Worm (Caenorhabditis elegans) whole organism, L4 larva: ENCODE measurements around the gene C47E8.11.

Source experiments
- D1046.2 ChIP-seq: fragments of 200-800 bp; sonication (Bioruptor generic); IDR thresholded peaks from 2 replicates; pipeline ENCODE4 v1.3.6; 2022; ENCODE audit warnings: missing genetic modification characterization, missing compliant biosample characterization
- F26F4.8 ChIP-seq: fragments of 200-800 bp; sonication (Bioruptor generic); conservative IDR thresholded peaks from 2 replicates; pipeline ENCODE4 v1.3.6; 2022; ENCODE audit warnings: missing genetic modification characterization, missing compliant biosample characterization
- F44E2.7 ChIP-seq: fragments of 200-800 bp; sonication (Bioruptor generic); IDR thresholded peaks from 2 replicates; pipeline ENCODE4 v2.1.2; 2022; ENCODE audit warnings: missing genetic modification characterization, missing compliant biosample characterization
- R02D3.7 ChIP-seq: fragments of 150-350 bp; sonication (generic microtip); optimal IDR thresholded peaks from 3 replicates; lab custom pipeline; 2014; ENCODE audit warnings: missing biosample characterization, missing genetic modification characterization
- T20F7.1 ChIP-seq: fragments of 200-800 bp; sonication (Bioruptor generic); optimal IDR thresholded peaks from 2 replicates; lab custom pipeline; 2018; ENCODE audit warnings: mild to moderate bottlenecking, missing genetic modification characterization, missing compliant biosample characterization
- T26A8.4 ChIP-seq: fragments of 200-800 bp; sonication (Bioruptor generic); IDR thresholded peaks from 2 replicates; pipeline ENCODE4 v1.3.6; 2022; ENCODE audit warnings: missing genetic modification characterization, missing compliant biosample characterization
- aha-1 ChIP-seq: fragments of 150-350 bp; peaks from one replicate; lab custom pipeline; 2014; ENCODE audit warnings: missing biosample characterization, missing genetic modification characterization
- ama-1 ChIP-seq: fragments of 150-350 bp; optimal IDR thresholded peaks from 2 replicates; lab custom pipeline; 2014; ENCODE audit warnings: inconsistent platforms, mixed read lengths
- attf-4 ChIP-seq: sonication (generic microtip); optimal IDR thresholded peaks from 3 replicates; lab custom pipeline; 2017; ENCODE audit warnings: missing biosample characterization, missing genetic modification characterization
- ceh-20 ChIP-seq: fragments of 200-800 bp; sonication (Bioruptor generic); IDR thresholded peaks from 2 replicates; pipeline ENCODE4 v1.3.6; 2022; ENCODE audit warnings: missing genetic modification reagents, missing genetic modification characterization, missing compliant biosample characterization
- ceh-28 ChIP-seq: fragments of 150-350 bp; optimal IDR thresholded peaks from 2 replicates; lab custom pipeline; 2014; ENCODE audit warnings: missing biosample characterization, missing genetic modification reagents, missing genetic modification characterization
- ceh-32 ChIP-seq: sonication (generic microtip); optimal IDR thresholded peaks from 2 replicates; lab custom pipeline; 2016; ENCODE audit warnings: mild to moderate bottlenecking, missing genetic modification characterization, missing compliant biosample characterization; ENCODE audit not compliant: poor library complexity
- ceh-44 ChIP-seq: fragments of 200-800 bp; sonication (Bioruptor generic); IDR thresholded peaks from 2 replicates; pipeline ENCODE4 v1.3.6; 2022; ENCODE audit warnings: missing genetic modification reagents, missing genetic modification characterization, missing compliant biosample characterization
- ceh-62 ChIP-seq: sonication (generic microtip); optimal IDR thresholded peaks from 2 replicates; lab custom pipeline; 2017; ENCODE audit warnings: missing biosample characterization, missing genetic modification characterization
- ces-1 ChIP-seq: fragments of 150-350 bp; sonication (generic microtip); optimal IDR thresholded peaks from 4 replicates; lab custom pipeline; 2014; ENCODE audit warnings: missing biosample characterization, missing genetic modification reagents, missing genetic modification characterization
- ctbp-1 ChIP-seq: fragments of 200-800 bp; sonication (Bioruptor generic); IDR thresholded peaks from 2 replicates; pipeline ENCODE4 v1.3.6; 2022; ENCODE audit warnings: missing genetic modification reagents, missing genetic modification characterization, missing compliant biosample characterization
- daf-12 ChIP-seq: fragments of 150-350 bp; optimal IDR thresholded peaks from 2 replicates; lab custom pipeline; 2014; ENCODE audit warnings: missing biosample characterization, missing genetic modification reagents, missing genetic modification characterization
- daf-19 ChIP-seq: fragments of 200-800 bp; sonication (Bioruptor generic); conservative IDR thresholded peaks from 2 replicates; pipeline ENCODE4 v1.3.6; 2022; ENCODE audit warnings: missing genetic modification characterization, missing compliant biosample characterization
- daf-8 ChIP-seq: fragments of 200-800 bp; sonication (Bioruptor generic); IDR thresholded peaks from 2 replicates; pipeline ENCODE4 v1.3.6; 2022; ENCODE audit warnings: missing genetic modification characterization, missing compliant biosample characterization
- dmd-8 ChIP-seq: fragments of 200-800 bp; sonication (Bioruptor generic); IDR thresholded peaks from 2 replicates; pipeline ENCODE4 v1.3.6; 2022; ENCODE audit warnings: missing genetic modification characterization, missing compliant biosample characterization
- dpl-1 ChIP-seq: fragments of 150-350 bp; optimal IDR thresholded peaks from 2 replicates; lab custom pipeline; 2014; ENCODE audit warnings: missing biosample characterization, missing genetic modification reagents, missing genetic modification characterization
- egl-43 ChIP-seq: fragments of 200-800 bp; sonication (Bioruptor generic); IDR thresholded peaks from 2 replicates; pipeline ENCODE4 v1.3.6; 2022; ENCODE audit warnings: missing genetic modification reagents, missing genetic modification characterization, missing compliant biosample characterization
- gei-8 ChIP-seq: fragments of 200-800 bp; sonication (Bioruptor generic); optimal IDR thresholded peaks from 2 replicates; lab custom pipeline; 2018; ENCODE audit warnings: mild to moderate bottlenecking, missing genetic modification characterization, missing compliant biosample characterization
- hlh-11 ChIP-seq: fragments of 200-800 bp; sonication (Bioruptor generic); optimal IDR thresholded peaks from 2 replicates; lab custom pipeline; 2018; ENCODE audit warnings: mild to moderate bottlenecking, missing genetic modification characterization, missing compliant biosample characterization
- hmg-1.1 ChIP-seq: fragments of 200-800 bp; sonication (Bioruptor generic); IDR thresholded peaks from 2 replicates; pipeline ENCODE4 v1.3.6; 2022; ENCODE audit warnings: missing genetic modification reagents, missing genetic modification characterization, missing compliant biosample characterization
- jun-1 ChIP-seq: fragments of 150-350 bp; optimal IDR thresholded peaks from 2 replicates; lab custom pipeline; 2014; ENCODE audit warnings: missing biosample characterization, missing genetic modification reagents, missing genetic modification characterization
- lim-7 ChIP-seq: fragments of 200-800 bp; sonication (Bioruptor generic); IDR thresholded peaks from 2 replicates; pipeline ENCODE4 v1.3.6; 2022; ENCODE audit warnings: missing genetic modification characterization, missing compliant biosample characterization
- lin-1 ChIP-seq: fragments of 200-800 bp; sonication (Bioruptor generic); IDR thresholded peaks from 2 replicates; pipeline ENCODE4 v1.3.6; 2022; ENCODE audit warnings: missing genetic modification reagents, missing genetic modification characterization, missing compliant biosample characterization
- lin-13 ChIP-seq: fragments of 150-350 bp; optimal IDR thresholded peaks from 2 replicates; lab custom pipeline; 2014; ENCODE audit warnings: missing biosample characterization, missing genetic modification reagents, missing genetic modification characterization
- lin-38 ChIP-seq: fragments of 200-800 bp; sonication (Bioruptor generic); IDR thresholded peaks from 2 replicates; pipeline ENCODE4 v1.3.6; 2022; ENCODE audit warnings: missing genetic modification reagents, missing genetic modification characterization, missing compliant biosample characterization
- madf-5 ChIP-seq, 2 experiments: fragments of 200-800 bp; sonication (Bioruptor generic); IDR thresholded peaks; 2 replicates each; pipeline ENCODE4 v1.3.6; 2022; ENCODE audit warnings: missing compliant biosample characterization in 2 of 2, missing genetic modification characterization in 2 of 2
- mdt-29 ChIP-seq: fragments of 200-800 bp; sonication (Bioruptor generic); IDR thresholded peaks from 2 replicates; pipeline ENCODE4 v1.3.6; 2022; ENCODE audit warnings: missing genetic modification reagents, missing genetic modification characterization, missing compliant biosample characterization
- mxl-2 ChIP-seq: fragments of 200-800 bp; sonication (Bioruptor generic); conservative IDR thresholded peaks from 2 replicates; pipeline ENCODE4 v1.3.6; 2022; ENCODE audit warnings: missing genetic modification reagents, missing genetic modification characterization, missing compliant biosample characterization
- mxl-3 ChIP-seq: fragments of 200-800 bp; sonication (Bioruptor generic); optimal IDR thresholded peaks from 2 replicates; lab custom pipeline; 2018; ENCODE audit warnings: mild to moderate bottlenecking, missing genetic modification characterization, missing compliant biosample characterization
- nhr-10 ChIP-seq: fragments of 150-350 bp; optimal IDR thresholded peaks from 2 replicates; lab custom pipeline; 2014; ENCODE audit warnings: missing biosample characterization, missing genetic modification characterization
- nhr-111 ChIP-seq: fragments of 200-800 bp; sonication (Bioruptor generic); optimal IDR thresholded peaks from 2 replicates; lab custom pipeline; 2018; ENCODE audit warnings: mild to moderate bottlenecking, missing genetic modification characterization, missing compliant biosample characterization
- nhr-41 ChIP-seq: fragments of 200-800 bp; sonication (Bioruptor generic); IDR thresholded peaks from 2 replicates; pipeline ENCODE4 v1.3.6; 2022; ENCODE audit warnings: missing genetic modification reagents, missing genetic modification characterization, missing compliant biosample characterization
- nhr-6 ChIP-seq: fragments of 150-350 bp; optimal IDR thresholded peaks from 2 replicates; lab custom pipeline; 2014; ENCODE audit warnings: missing biosample characterization, missing genetic modification characterization
- nhr-76 ChIP-seq: fragments of 150-350 bp; optimal IDR thresholded peaks from 2 replicates; lab custom pipeline; 2014; ENCODE audit warnings: missing biosample characterization, missing genetic modification characterization
- pha-4 ChIP-seq, 2 experiments: fragments of 150-350 bp in 1 of 2; fragments of 200-800 bp in 1 of 2; sonication (Bioruptor generic) in 1 of 2; IDR thresholded peaks in 1 of 2; optimal IDR thresholded peaks in 1 of 2; 2 replicates each; pipeline versions ENCODE4 v1.3.6 to Lab custom; 2014 to 2022; ENCODE audit warnings: missing genetic modification characterization in 2 of 2, missing genetic modification reagents in 2 of 2, missing biosample characterization in 1 of 2, missing compliant biosample characterization in 1 of 2
- rbr-2 ChIP-seq: sonication (generic microtip); optimal IDR thresholded peaks from 2 replicates; lab custom pipeline; 2016; ENCODE audit warnings: missing genotype, missing genetic modification characterization, missing compliant biosample characterization
- saeg-2 ChIP-seq: fragments of 200-800 bp; sonication (Bioruptor generic); IDR thresholded peaks from 2 replicates; pipeline ENCODE4 v1.3.6; 2022; ENCODE audit warnings: missing genetic modification reagents, missing genetic modification characterization, missing compliant biosample characterization
- sdz-12 ChIP-seq: fragments of 200-800 bp; sonication (Bioruptor generic); optimal IDR thresholded peaks from 2 replicates; lab custom pipeline; 2018; ENCODE audit warnings: mild to moderate bottlenecking, missing genetic modification characterization, missing compliant biosample characterization
- snpc-1.2 ChIP-seq: fragments of 200-800 bp; sonication (Bioruptor generic); IDR thresholded peaks from 2 replicates; pipeline ENCODE4 v1.3.6; 2022; ENCODE audit warnings: missing genetic modification reagents, missing genetic modification characterization, missing compliant biosample characterization
- spr-3 ChIP-seq: fragments of 200-800 bp; sonication (Bioruptor generic); optimal IDR thresholded peaks from 2 replicates; lab custom pipeline; 2018; ENCODE audit warnings: mild to moderate bottlenecking, missing genetic modification characterization, missing compliant biosample characterization
- unc-130 ChIP-seq: sonication (generic microtip); optimal IDR thresholded peaks from 2 replicates; lab custom pipeline; 2016; ENCODE audit warnings: missing genetic modification reagents, missing genetic modification characterization, missing compliant biosample characterization
- vab-7 ChIP-seq: fragments of 200-800 bp; sonication (Bioruptor generic); IDR thresholded peaks from 2 replicates; pipeline ENCODE4 v1.3.6; 2022; ENCODE audit warnings: missing genetic modification reagents, missing genetic modification characterization, missing compliant biosample characterization
- zfp-2 ChIP-seq: sonication (generic microtip); optimal IDR thresholded peaks from 2 replicates; lab custom pipeline; 2016; ENCODE audit warnings: mild to moderate bottlenecking, missing genetic modification characterization, missing compliant biosample characterization
- zip-11 ChIP-seq: fragments of 200-800 bp; sonication (Bioruptor generic); IDR thresholded peaks from 2 replicates; pipeline ENCODE4 v1.3.6; 2022; ENCODE audit warnings: missing genetic modification characterization, missing compliant biosample characterization
- zip-2 ChIP-seq: fragments of 150-350 bp; optimal IDR thresholded peaks from 2 replicates; lab custom pipeline; 2014; ENCODE audit warnings: missing biosample characterization, missing genetic modification characterization

Gene C47E8.11

DNA sequence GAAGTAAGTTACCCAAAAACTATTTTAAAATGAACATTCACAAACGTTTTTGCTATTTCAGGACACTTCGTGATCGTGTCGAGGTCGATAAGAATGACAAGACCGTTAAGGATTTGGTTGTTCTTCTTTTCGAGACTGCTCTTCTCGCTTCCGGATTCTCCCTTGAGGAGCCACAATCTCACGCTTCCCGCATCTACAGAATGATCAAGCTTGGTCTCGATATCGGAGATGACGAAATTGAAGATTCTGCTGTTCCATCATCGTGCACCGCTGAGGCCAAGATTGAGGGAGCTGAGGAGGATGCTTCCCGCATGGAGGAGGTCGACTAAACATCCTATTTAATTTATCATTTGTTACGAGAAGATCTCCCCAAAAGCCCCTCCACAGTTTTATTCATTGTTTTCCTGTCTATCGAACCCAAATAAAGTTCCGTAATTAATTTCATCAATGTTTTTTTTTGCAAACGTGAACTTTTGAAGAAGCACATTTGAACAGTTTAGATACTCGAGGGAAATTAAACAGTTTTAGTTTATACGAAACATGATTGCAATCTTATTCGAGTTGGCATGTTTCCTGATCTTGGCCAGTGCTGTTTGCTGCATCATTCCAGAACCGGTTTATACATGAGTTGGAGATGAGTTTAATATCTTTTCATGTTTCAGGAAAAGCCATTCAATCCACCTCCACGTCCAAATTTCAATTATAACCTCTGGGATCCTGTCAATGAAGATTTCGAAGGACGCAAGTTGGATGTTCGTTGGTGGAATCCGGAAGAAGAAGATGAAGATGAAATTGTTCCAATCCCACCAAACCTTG, at the start of gene C47E8.11:
TSS of gene C47E8.11 (plus strand) at position 520 of the 816 bp plus-strand sequence.
- TF ChIP-seq saeg-2 (GFP tag; lab: Robert Waterston, UW) (no peak), rbr-2 (tag; lab: Kevin White, UChicago) (peak; percentile 3), gei-8 (GFP tag; lab: Kevin White, UChicago) (no peak), hlh-11 (tag; lab: Kevin White, UChicago) (peak; percentile 58), T20F7.1 (GFP tag; lab: Kevin White, UChicago) (peak; percentile 64), dpl-1 (GFP tag; lab: Kevin White, UChicago) (peak; percentile 9), ceh-32 (no peak), egl-43 (GFP tag; lab: Robert Waterston, UW) (no peak), sdz-12 (GFP tag; lab: Kevin White, UChicago) (peak; percentile 13), ctbp-1 (GFP tag; lab: Robert Waterston, UW) (peak; percentile 11; the same call in 1 of the 2 replicates), dmd-8 (no peak; the same call in 1 of the 2 replicates), nhr-6 (peak; percentile 92), aha-1 (tag; lab: Kevin White, UChicago) (peak; percentile 98), ces-1 (GFP tag; lab: Kevin White, UChicago) (no peak), D1046.2 (no peak), mxl-2 (GFP tag; lab: Robert Waterston, UW) (no peak), unc-130 (no peak), mxl-3 (no peak), daf-8 (GFP tag; lab: Robert Waterston, UW) (no peak), daf-12 (tag; lab: Kevin White, UChicago) (no peak), pha-4 (GFP tag; IDR thresholded peaks at IDR 0.05; lab: Robert Waterston, UW) (peak; percentile 51), pha-4 (tag; optimal IDR thresholded peaks at IDR 0.05; lab: Kevin White, UChicago) (peak; percentile 67), nhr-76 (tag; lab: Kevin White, UChicago) (no peak), nhr-10 (no peak), ceh-44 (GFP tag; lab: Robert Waterston, UW) (no peak), lin-38 (GFP tag; lab: Robert Waterston, UW) (peak; percentile 72), T26A8.4 (GFP tag; lab: Robert Waterston, UW) (peak; percentile 77), attf-4 (tag; lab: Kevin White, UChicago) (no peak), hmg-1.1 (GFP tag; lab: Robert Waterston, UW) (peak; percentile 39), nhr-111 (GFP tag; lab: Kevin White, UChicago) (peak; percentile 20), F44E2.7 (GFP tag; lab: Robert Waterston, UW) (no peak), nhr-41 (0 out of 2 replicates have a peak, but pooled peaks have one; percentile 14), snpc-1.2 (GFP tag; lab: Robert Waterston, UW) (peak; percentile 50), R02D3.7 (tag; lab: Kevin White, UChicago) (no peak), lim-7 (peak; percentile 65), zfp-2 (tag; lab: Kevin White, UChicago) (no peak), lin-13 (peak; percentile 91), daf-19 (no peak), spr-3 (GFP tag; lab: Kevin White, UChicago) (peak; percentile 27), ama-1 (peak; percentile 71), zip-2 (tag; lab: Kevin White, UChicago) (no peak), mdt-29 (GFP tag; lab: Robert Waterston, UW) (no peak), jun-1 (tag; lab: Kevin White, UChicago) (no peak), madf-5 (GFP tag; IDR thresholded peaks at IDR 0.05; lab: Robert Waterston, UW) (no peak), ceh-28 (tag; lab: Kevin White, UChicago) (no peak), zip-11 (GFP tag; lab: Robert Waterston, UW) (0 out of 2 replicates have a peak, but pooled peaks have one; percentile 5), lin-1 (GFP tag; lab: Robert Waterston, UW) (no peak), ceh-20 (GFP tag; lab: Robert Waterston, UW) (peak; percentile 44; the same call in 1 of the 2 replicates), ceh-62 (tag; lab: Kevin White, UChicago) (no peak), F26F4.8 (GFP tag; lab: Robert Waterston, UW) (peak; percentile 48; the same call in 1 of the 2 replicates), vab-7 (GFP tag; lab: Robert Waterston, UW) (0 out of 2 replicates have a peak, but pooled peaks have one; percentile 38)
